Worm (Caenorhabditis elegans): ENCODE measurements around the gene K08A2.2.

Gene K08A2.2

ce11 chrII:2955656-2956115 is 35.7 kb upstream of the K08A2.2 start, which contains the start of gene irld-48:
Gene irld-48, plus strand, starts transcription at chrII:2956065.
- TF ChIP-seq nhr-77 (tag; optimal IDR thresholded peaks at IDR 0.05) (no peak), unc-39 (tag; optimal IDR thresholded peaks at IDR 0.05) (no peak), unc-55 (GFP tag; optimal IDR thresholded peaks at IDR 0.05) (no peak), F13H6.1 (tag; optimal IDR thresholded peaks at IDR 0.05) (no peak), nhr-23 (tag; optimal IDR thresholded peaks at IDR 0.05) (no peak), aly-2 (tag; optimal IDR thresholded peaks at IDR 0.05) (no peak), nhr-10 (tag; optimal IDR thresholded peaks at IDR 0.05) (no peak), C34F6.9 (tag; optimal IDR thresholded peaks at IDR 0.05) (no peak), unc-62 (GFP tag; optimal IDR thresholded peaks at IDR 0.05) (no peak), R02D3.7 (tag; optimal IDR thresholded peaks at IDR 0.05) (no peak), Y55F3AM.14 (GFP tag; optimal IDR thresholded peaks at IDR 0.05) (no peak), lin-13 (GFP tag; optimal IDR thresholded peaks at IDR 0.05) (no peak), ZK546.5 (tag; optimal IDR thresholded peaks at IDR 0.05) (no peak), lin-11 (tag; optimal IDR thresholded peaks at IDR 0.05) (no peak), fos-1 (tag; optimal IDR thresholded peaks at IDR 0.05) (no peak), nhr-237 (tag; optimal IDR thresholded peaks at IDR 0.05) (no peak), mdl-1 (tag; optimal IDR thresholded peaks at IDR 0.05) (no peak), nhr-11 (tag; optimal IDR thresholded peaks at IDR 0.05) (no peak), dmd-4 (tag; optimal IDR thresholded peaks at IDR 0.05) (no peak)

- no peak for TF ChIP-seq ztf-1 (GFP tag; conservative IDR thresholded peaks at IDR 0.05)
- no peak for TF ChIP-seq sma-3 (GFP tag; optimal IDR thresholded peaks at IDR 0.05)
- no peak for TF ChIP-seq nhr-6 (tag; optimal IDR thresholded peaks at IDR 0.05)
- no peak for TF ChIP-seq mdl-1 (tag; optimal IDR thresholded peaks at IDR 0.05)
- no peak for TF ChIP-seq nhr-25 (tag; optimal IDR thresholded peaks at IDR 0.05)
- TF ChIP-seq sma-9 (GFP tag; optimal IDR thresholded peaks at IDR 0.05) = no peak
- no peak for TF ChIP-seq sma-9 (tag; optimal IDR thresholded peaks at IDR 0.05)
- no peak for TF ChIP-seq nhr-77 (tag; optimal IDR thresholded peaks at IDR 0.05)
- TF ChIP-seq elt-3 (tag; optimal IDR thresholded peaks at IDR 0.05) = no peak
- TF ChIP-seq nhr-21 (tag; optimal IDR thresholded peaks at IDR 0.05) = no peak
- TF ChIP-seq nhr-129 (tag; optimal IDR thresholded peaks at IDR 0.05) = no peak
- no peak for TF ChIP-seq gmeb-1 (tag; optimal IDR thresholded peaks at IDR 0.05)
- TF ChIP-seq F13H6.1 (tag; optimal IDR thresholded peaks at IDR 0.05) = no peak
- TF ChIP-seq lin-13 (GFP tag; optimal IDR thresholded peaks at IDR 0.05) = no peak
- no peak for TF ChIP-seq mab-5 (tag; optimal IDR thresholded peaks at IDR 0.05)
- TF ChIP-seq alr-1 (tag; optimal IDR thresholded peaks at IDR 0.05) = no peak
- no peak for TF ChIP-seq crh-2 (tag; optimal IDR thresholded peaks at IDR 0.05)
- no peak for TF ChIP-seq peb-1 (tag; optimal IDR thresholded peaks at IDR 0.05)
These were observed 33.1 kb upstream of the K08A2.2 start, which contains the start of gene srw-60 for ce11 chrII:2958308-2958707. Gene srw-60, plus strand, starts transcription at chrII:2958608.

ce11 chrII:2962531-2963164 is 28.8 kb upstream of the K08A2.2 start:
- no peak for TF ChIP-seq unc-62 (GFP tag; optimal IDR thresholded peaks at IDR 0.05)
- TF ChIP-seq zag-1 (tag; optimal IDR thresholded peaks at IDR 0.05) = peak; percentile 81
- TF ChIP-seq Y55F3AM.14 (GFP tag; optimal IDR thresholded peaks at IDR 0.05) = peak; percentile 46
- peak; percentile 7 for TF ChIP-seq lin-11 (tag; optimal IDR thresholded peaks at IDR 0.05)
- TF ChIP-seq crh-2 (tag; optimal IDR thresholded peaks at IDR 0.05) = peak; percentile 40
- TF ChIP-seq mdl-1 (tag; optimal IDR thresholded peaks at IDR 0.05) = peak; percentile 97 to 98
- no peak for TF ChIP-seq ztf-4 (tag; optimal IDR thresholded peaks at IDR 0.05)
- no peak for TF ChIP-seq ztf-1 (GFP tag; conservative IDR thresholded peaks at IDR 0.05)
- TF ChIP-seq F13H6.1 (tag; optimal IDR thresholded peaks at IDR 0.05) = peak; percentile 57
- TF ChIP-seq gmeb-1 (tag; optimal IDR thresholded peaks at IDR 0.05) = no peak
- peak; percentile 41 for TF ChIP-seq C34F6.9 (tag; optimal IDR thresholded peaks at IDR 0.05)
- no peak for TF ChIP-seq elt-3 (tag; optimal IDR thresholded peaks at IDR 0.05)
- TF ChIP-seq nhr-77 (tag; optimal IDR thresholded peaks at IDR 0.05) = no peak
- peak; percentile 47 for TF ChIP-seq unc-55 (GFP tag; optimal IDR thresholded peaks at IDR 0.05)
- peak; percentile 79 for TF ChIP-seq sma-9 (GFP tag; optimal IDR thresholded peaks at IDR 0.05)
- no peak for TF ChIP-seq sma-9 (tag; optimal IDR thresholded peaks at IDR 0.05)
- no peak for TF ChIP-seq nhr-25 (tag; optimal IDR thresholded peaks at IDR 0.05)
- TF ChIP-seq mab-5 (tag; optimal IDR thresholded peaks at IDR 0.05) = peak; percentile 31

- TF ChIP-seq lin-13 (GFP tag; optimal IDR thresholded peaks at IDR 0.05) = no peak
- no peak for TF ChIP-seq unc-39 (tag; optimal IDR thresholded peaks at IDR 0.05)
- no peak for TF ChIP-seq ztf-4 (tag; optimal IDR thresholded peaks at IDR 0.05)
- no peak for TF ChIP-seq mdl-1 (tag; optimal IDR thresholded peaks at IDR 0.05)
- TF ChIP-seq nhr-237 (tag; optimal IDR thresholded peaks at IDR 0.05) = no peak
- TF ChIP-seq aly-2 (tag; optimal IDR thresholded peaks at IDR 0.05) = no peak
- TF ChIP-seq lin-11 (tag; optimal IDR thresholded peaks at IDR 0.05) = no peak
These were observed 27.8 kb upstream of the K08A2.2 start for ce11 chrII:2963619-2964018.

Measured in whole organism, L2 larva.